Fruit fly (Drosophila melanogaster) whole organism, embryonic: ENCODE data around the gene Set2.

Source experiments
- ATbp ChIP-seq: fragments of 200-800 bp; sonication (Bioruptor generic); optimal IDR thresholded peaks from 2 replicates; lab custom pipeline; 2017; ENCODE audit warnings: missing biosample characterization, mild to moderate bottlenecking, missing genetic modification characterization, missing genetic modification reagents
- Aef1 ChIP-seq: fragments of 200-800 bp; sonication (Bioruptor generic); IDR thresholded peaks from 3 replicates; pipeline ENCODE4 v1.3.6; 2022; ENCODE audit warnings: missing biosample characterization, missing genetic modification characterization
- Atf-2 ChIP-seq: fragments of 200-800 bp; sonication (Bioruptor generic); optimal IDR thresholded peaks from 2 replicates; lab custom pipeline; 2016; ENCODE audit warnings: missing biosample characterization, missing genetic modification characterization
- Blimp-1 ChIP-seq: fragments of 200-800 bp; sonication (Bioruptor generic); optimal IDR thresholded peaks from 3 replicates; lab custom pipeline; 2018; ENCODE audit warnings: missing biosample characterization, missing genetic modification characterization, mild to moderate bottlenecking, moderate library complexity, missing genetic modification reagents
- BtbVII ChIP-seq: fragments of 200-800 bp; sonication (Bioruptor generic); optimal IDR thresholded peaks from 3 replicates; lab custom pipeline; 2017; ENCODE audit warnings: missing biosample characterization, mild to moderate bottlenecking, missing genetic modification characterization
- CG10366 ChIP-seq: fragments of 200-800 bp; sonication (Bioruptor generic); IDR thresholded peaks from 2 replicates; pipeline ENCODE4 v1.3.6; 2022; ENCODE audit warnings: missing biosample characterization, missing genetic modification characterization
- CG10959 ChIP-seq: fragments of 200-800 bp; sonication (Bioruptor generic); IDR thresholded peaks from 2 replicates; pipeline ENCODE4 v1.3.6; 2022; ENCODE audit warnings: missing biosample characterization, missing genetic modification characterization
- CG1233 ChIP-seq: fragments of 200-800 bp; sonication (Bioruptor generic); optimal IDR thresholded peaks from 4 replicates; lab custom pipeline; 2018; ENCODE audit warnings: missing biosample characterization, mild to moderate bottlenecking, missing genetic modification characterization
- CG17612 ChIP-seq: fragments of 200-800 bp; sonication (Bioruptor generic); IDR thresholded peaks from 2 replicates; pipeline ENCODE4 v1.3.6; 2022; ENCODE audit warnings: missing biosample characterization, missing genetic modification characterization
- CG2875 ChIP-seq: fragments of 200-800 bp; sonication (Bioruptor generic); optimal IDR thresholded peaks from 2 replicates; lab custom pipeline; 2017; ENCODE audit warnings: missing biosample characterization, mild to moderate bottlenecking, missing genetic modification characterization, missing genetic modification reagents
- CG2889 ChIP-seq: fragments of 200-800 bp; sonication (Bioruptor generic); IDR thresholded peaks from 3 replicates; pipeline ENCODE4 v1.3.6; 2022; ENCODE audit warnings: missing biosample characterization, missing genetic modification characterization
- CG30403 ChIP-seq: fragments of 200-800 bp; sonication (Bioruptor generic); optimal IDR thresholded peaks from 3 replicates; lab custom pipeline; 2016; ENCODE audit warnings: missing biosample characterization, missing genetic modification characterization
- CG31224 ChIP-seq: fragments of 200-800 bp; sonication (Bioruptor generic); IDR thresholded peaks from 2 replicates; pipeline ENCODE4 v1.3.6; 2022; ENCODE audit warnings: missing biosample characterization, missing genetic modification characterization
- CG42726 ChIP-seq: fragments of 200-800 bp; sonication (Bioruptor generic); IDR thresholded peaks from 2 replicates; pipeline ENCODE4 v1.3.6; 2022; ENCODE audit warnings: missing biosample characterization, missing genetic modification characterization; ENCODE audit not compliant: partially characterized antibody
- CG4282 ChIP-seq: fragments of 200-800 bp; sonication (Bioruptor generic); optimal IDR thresholded peaks from 2 replicates; lab custom pipeline; 2016; ENCODE audit warnings: missing biosample characterization, missing genetic modification characterization
- CG6272 ChIP-seq: fragments of 200-800 bp; sonication (Bioruptor generic); IDR thresholded peaks from 2 replicates; pipeline ENCODE4 v1.3.6; 2022; ENCODE audit warnings: missing biosample characterization, missing genetic modification characterization
- CG7372 ChIP-seq: fragments of 200-800 bp; sonication (Bioruptor generic); IDR thresholded peaks from 2 replicates; pipeline ENCODE4 v1.3.6; 2022; ENCODE audit warnings: missing biosample characterization, missing genetic modification characterization
- CG9215 ChIP-seq: fragments of 200-800 bp; sonication (Bioruptor generic); IDR thresholded peaks from 2 replicates; pipeline ENCODE4 v1.3.6; 2022; ENCODE audit warnings: missing biosample characterization, missing genetic modification characterization
- CG9932 ChIP-seq: fragments of 200-800 bp; sonication (Bioruptor generic); IDR thresholded peaks from 2 replicates; pipeline ENCODE4 v1.3.6; 2022; ENCODE audit warnings: missing biosample characterization, missing genetic modification characterization
- D19B ChIP-seq: fragments of 200-800 bp; sonication (Bioruptor generic); optimal IDR thresholded peaks from 2 replicates; lab custom pipeline; 2017; ENCODE audit warnings: missing biosample characterization, mild to moderate bottlenecking, missing genetic modification characterization
- Dip3 ChIP-seq: fragments of 200-800 bp; sonication (Bioruptor generic); optimal IDR thresholded peaks from 3 replicates; lab custom pipeline; 2016; ENCODE audit warnings: missing biosample characterization, missing genetic modification characterization
- Elba2 ChIP-seq: fragments of 200-800 bp; sonication (Bioruptor generic); optimal IDR thresholded peaks from 3 replicates; lab custom pipeline; 2016; ENCODE audit warnings: missing biosample characterization, missing genetic modification characterization
- Fer1 ChIP-seq: fragments of 200-800 bp; sonication (Bioruptor generic); optimal IDR thresholded peaks from 2 replicates; lab custom pipeline; 2017; ENCODE audit warnings: missing biosample characterization, mild to moderate bottlenecking, missing genetic modification characterization
- Hmx ChIP-seq: fragments of 200-800 bp; sonication (Bioruptor generic); optimal IDR thresholded peaks from 2 replicates; lab custom pipeline; 2016; ENCODE audit warnings: missing biosample characterization, missing genetic modification characterization
- Hr78 ChIP-seq, 2 experiments: fragments of 200-800 bp in 1 of 2; fragments of >200 bp in 1 of 2; sonication (Bioruptor generic) in 1 of 2; optimal IDR thresholded peaks; 2 replicates each; lab custom pipeline; 2017 to 2019; ENCODE audit warnings: missing biosample characterization in 2 of 2, missing genetic modification characterization in 2 of 2, mild to moderate bottlenecking in 1 of 2, moderate library complexity in 1 of 2
- Hsf ChIP-seq: fragments of 200-800 bp; sonication (Bioruptor generic); optimal IDR thresholded peaks from 3 replicates; lab custom pipeline; 2016; ENCODE audit warnings: missing biosample characterization, missing genetic modification characterization
- Kr ChIP-seq: fragments of 200-800 bp; sonication (Bioruptor generic); optimal IDR thresholded peaks from 2 replicates; lab custom pipeline; 2017; ENCODE audit warnings: missing biosample characterization, mild to moderate bottlenecking, missing genetic modification characterization
- Meics ChIP-seq: fragments of 200-800 bp; sonication (Bioruptor generic); optimal IDR thresholded peaks from 2 replicates; lab custom pipeline; 2017; ENCODE audit warnings: missing biosample characterization, mild to moderate bottlenecking, missing genetic modification characterization
- Myb ChIP-seq: fragments of 200-800 bp; sonication (Bioruptor generic); optimal IDR thresholded peaks from 2 replicates; lab custom pipeline; 2016; ENCODE audit warnings: missing biosample characterization, missing genetic modification characterization
- Neu2 ChIP-seq: fragments of 200-800 bp; sonication (Bioruptor generic); optimal IDR thresholded peaks from 3 replicates; lab custom pipeline; 2016; ENCODE audit warnings: missing biosample characterization, missing genetic modification characterization, borderline replicate concordance
- Optix ChIP-seq: fragments of 200-800 bp; sonication (Bioruptor generic); IDR thresholded peaks from 3 replicates; pipeline ENCODE4 v1.3.6; 2022; ENCODE audit warnings: missing biosample characterization, missing genetic modification characterization
- Sox102F ChIP-seq: fragments of 200-800 bp; sonication (Bioruptor generic); optimal IDR thresholded peaks from 2 replicates; lab custom pipeline; 2018; ENCODE audit warnings: missing biosample characterization, mild to moderate bottlenecking, missing genetic modification characterization, moderate library complexity
- croc ChIP-seq: fragments of 200-800 bp; sonication (Bioruptor generic); conservative IDR thresholded peaks from 3 replicates; pipeline ENCODE4 v1.3.6; 2022; ENCODE audit warnings: missing biosample characterization, missing genetic modification characterization
- dimm ChIP-seq: fragments of 200-800 bp; sonication (Bioruptor generic); IDR thresholded peaks from 2 replicates; pipeline ENCODE4 v1.3.6; 2022; ENCODE audit warnings: missing biosample characterization, missing genetic modification characterization
- dm ChIP-seq: fragments of 200-800 bp; sonication (Bioruptor generic); optimal IDR thresholded peaks from 3 replicates; lab custom pipeline; 2016; ENCODE audit warnings: missing biosample characterization, missing genetic modification characterization
- dpn ChIP-seq, 2 experiments: fragments of 200-800 bp; sonication (Bioruptor generic); optimal IDR thresholded peaks; 3 replicates each; lab custom pipeline; 2016; ENCODE audit warnings: missing biosample characterization in 2 of 2, missing genetic modification characterization in 2 of 2
- dysf ChIP-seq: fragments of 200-800 bp; sonication (Bioruptor generic); IDR thresholded peaks from 3 replicates; pipeline ENCODE4 v1.3.6; 2022; ENCODE audit warnings: missing biosample characterization, missing genetic modification characterization
- en ChIP-seq: fragments of 200-800 bp; sonication (Bioruptor generic); optimal IDR thresholded peaks from 2 replicates; lab custom pipeline; 2016; ENCODE audit warnings: missing biosample characterization, missing genetic modification characterization
- exex ChIP-seq: fragments of 200-800 bp; sonication (Bioruptor generic); optimal IDR thresholded peaks from 4 replicates; lab custom pipeline; 2018; ENCODE audit warnings: missing biosample characterization, mild to moderate bottlenecking, missing genetic modification characterization, moderate library complexity
- fd3F ChIP-seq: fragments of 200-800 bp; sonication (Bioruptor generic); optimal IDR thresholded peaks from 2 replicates; lab custom pipeline; 2018; ENCODE audit warnings: missing biosample characterization, mild to moderate bottlenecking, missing genetic modification characterization, moderate library complexity
- gce ChIP-seq: fragments of 200-800 bp; sonication (Bioruptor generic); IDR thresholded peaks from 3 replicates; pipeline ENCODE4 v1.3.6; 2022; ENCODE audit warnings: missing biosample characterization, missing genetic modification characterization
- knrl ChIP-seq: fragments of 200-800 bp; sonication (Bioruptor generic); IDR thresholded peaks from 3 replicates; pipeline ENCODE4 v1.3.6; 2022; ENCODE audit warnings: missing biosample characterization, missing genetic modification characterization; ENCODE audit not compliant: partially characterized antibody
- mld ChIP-seq: fragments of 200-800 bp; sonication (Bioruptor generic); IDR thresholded peaks from 3 replicates; pipeline ENCODE4 v1.3.6; 2022; ENCODE audit warnings: missing biosample characterization, missing genetic modification characterization; ENCODE audit not compliant: partially characterized antibody
- nerfin-2 ChIP-seq: fragments of 200-800 bp; sonication (Bioruptor generic); IDR thresholded peaks from 2 replicates; pipeline ENCODE4 v1.3.6; 2022; ENCODE audit warnings: missing biosample characterization, missing genetic modification characterization; ENCODE audit not compliant: partially characterized antibody
- phol ChIP-seq: fragments of 200-800 bp; sonication (Bioruptor generic); optimal IDR thresholded peaks from 3 replicates; lab custom pipeline; 2018; ENCODE audit warnings: missing biosample characterization, mild to moderate bottlenecking, missing genetic modification characterization, moderate library complexity
- repo ChIP-seq: fragments of 200-800 bp; sonication (Bioruptor generic); optimal IDR thresholded peaks from 2 replicates; lab custom pipeline; 2016; ENCODE audit warnings: missing biosample characterization, missing genetic modification characterization
- sisA ChIP-seq: fragments of 200-800 bp; sonication (Bioruptor generic); IDR thresholded peaks from 2 replicates; pipeline ENCODE4 v1.3.6; 2022; ENCODE audit warnings: missing biosample characterization, missing genetic modification characterization
- slp2 ChIP-seq: fragments of 200-800 bp; sonication (Bioruptor generic); optimal IDR thresholded peaks from 2 replicates; lab custom pipeline; 2016; ENCODE audit warnings: missing biosample characterization, missing genetic modification characterization
- tx ChIP-seq: fragments of 200-800 bp; sonication (Bioruptor generic); optimal IDR thresholded peaks from 2 replicates; lab custom pipeline; 2016; ENCODE audit warnings: missing biosample characterization, missing genetic modification characterization
- wek ChIP-seq: fragments of 200-800 bp; sonication (Bioruptor generic); optimal IDR thresholded peaks from 3 replicates; lab custom pipeline; 2018; ENCODE audit warnings: missing biosample characterization, mild to moderate bottlenecking, missing genetic modification characterization, moderate library complexity

The Set2 gene

DNA sequence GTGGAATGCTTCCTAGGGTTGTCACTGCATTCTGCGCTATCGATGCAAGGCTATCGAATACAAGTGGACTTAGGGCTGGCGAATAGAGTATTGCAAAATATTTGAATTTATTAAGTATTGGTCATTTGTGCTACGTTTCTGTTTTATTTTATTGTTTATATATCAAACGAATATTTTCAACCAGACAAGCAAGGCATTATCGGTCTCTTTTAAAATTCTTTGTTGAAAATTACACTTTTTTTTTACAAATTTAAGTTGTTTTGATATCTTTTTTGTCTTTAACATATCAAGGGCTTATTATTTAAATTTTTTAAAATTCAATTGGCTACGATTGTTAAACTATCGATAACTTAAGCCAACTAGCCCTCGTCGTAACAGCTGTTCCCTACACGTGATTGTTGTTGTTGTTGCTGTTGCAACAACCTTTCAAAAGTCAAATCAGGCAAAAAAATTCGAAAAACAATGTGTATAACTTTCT lies 25.6 kb upstream of the Set2 start, which contains the start of the genes Ype and CG1662 (continued):
- TF ChIP-seq Aef1 (peak; percentile 69), Dip3 (GFP tag; lab: Kevin White, UChicago) (peak; percentile 72), phol (tag; lab: Kevin White, UChicago) (peak; percentile 85), CG1233 (GFP tag; lab: Kevin White, UChicago) (peak; percentile 67), croc (peak; percentile 59), Elba2 (GFP tag; lab: Kevin White, UChicago) (peak; percentile 2), gce (GFP tag; lab: Robert Waterston, UW) (no peak), Blimp-1 (GFP tag; lab: Kevin White, UChicago) (peak; percentile 57), wek (GFP tag; lab: Kevin White, UChicago) (no peak), CG31224 (GFP tag; lab: Robert Waterston, UW) (peak; percentile 38; the same call in 1 of the 2 replicates), Atf-2 (peak; percentile 54), dysf (GFP tag; lab: Robert Waterston, UW) (peak; percentile 72), CG2889 (GFP tag; lab: Robert Waterston, UW) (peak; percentile 50; the same call in 2 of the 3 replicates), BtbVII (GFP tag; lab: Kevin White, UChicago) (peak; percentile 54), CG6272 (0 out of 2 replicates have a peak, but pooled peaks have one; percentile 45), sisA (peak; percentile 62; the same call in 1 of the 2 replicates), ATbp (peak; percentile 13), Hr78 (GFP tag; optimal IDR thresholded peaks at IDR 0.05; lab: Kevin White, UChicago) (no peak), Kr (GFP tag; lab: Kevin White, UChicago) (no peak), nerfin-2 (GFP tag; lab: Robert Waterston, UW) (no peak), slp2 (GFP tag; lab: Kevin White, UChicago) (peak; percentile 30), fd3F (peak; percentile 65), CG7372 (GFP tag; lab: Robert Waterston, UW) (peak; percentile 52; the same call in 1 of the 2 replicates), Optix (GFP tag; lab: Robert Waterston, UW) (no peak), D19B (GFP tag; lab: Kevin White, UChicago) (peak; percentile 9), CG17612 (GFP tag; lab: Robert Waterston, UW) (no peak), CG2875 (GFP tag; lab: Kevin White, UChicago) (peak; percentile 25), Fer1 (peak; percentile 71), dimm (GFP tag; lab: Robert Waterston, UW) (no peak), Hsf (GFP tag; lab: Kevin White, UChicago) (peak; percentile 81), Hmx (GFP tag; lab: Kevin White, UChicago) (peak; percentile 43), dpn (GFP tag; optimal IDR thresholded peaks at IDR 0.05; lab: Kevin White, UChicago) (peak; percentile 68 to 80), Neu2 (no peak), CG30403 (peak; percentile 85), tx (peak; percentile 58), exex (peak; percentile 27), CG9932 (GFP tag; lab: Robert Waterston, UW) (peak; percentile 83), Myb (GFP tag; lab: Kevin White, UChicago) (peak; percentile 48), knrl (GFP tag; lab: Robert Waterston, UW) (peak; percentile 77), CG10959 (GFP tag; lab: Robert Waterston, UW) (no peak), repo (GFP tag; lab: Kevin White, UChicago) (peak; percentile 3), mld (GFP tag; lab: Robert Waterston, UW) (no peak), en (GFP tag; lab: Kevin White, UChicago) (peak; percentile 8), CG42726 (GFP tag; lab: Robert Waterston, UW) (no peak), CG10366 (GFP tag; lab: Robert Waterston, UW) (peak; percentile 52), Meics (GFP tag; lab: Kevin White, UChicago) (peak; percentile 73), CG9215 (GFP tag; lab: Robert Waterston, UW) (peak; percentile 66), Sox102F (GFP tag; lab: Kevin White, UChicago) (peak; percentile 67), CG4282 (GFP tag; lab: Kevin White, UChicago) (peak; percentile 17), dm (GFP tag; lab: Kevin White, UChicago) (peak; percentile 49)
